Fruit fly (Drosophila melanogaster): Measurements from ENCODE around the gene Iru.

dm6 chr3R:9029411-9029810, 23.2 kb downstream of the Iru start:
- no peak for TF ChIP-seq CTCF (optimal IDR thresholded peaks at IDR 0.05)
- no peak for TF ChIP-seq CG8478 (optimal IDR thresholded peaks at IDR 0.05)

Data from S2 (cell line).